Fruit fly (Drosophila melanogaster) whole organism, prepupa: ENCODE measurements around the gene sav.

Experiments
- Blimp-1 ChIP-seq: fragments of 200-800 bp; sonication (Bioruptor generic); optimal IDR thresholded peaks from 3 replicates; lab custom pipeline; 2017; ENCODE audit warnings: missing biosample characterization, missing genetic modification characterization, mild to moderate bottlenecking, moderate library complexity, missing genetic modification reagents
- CG10669 ChIP-seq: fragments of 200-800 bp; sonication (Bioruptor generic); optimal IDR thresholded peaks from 3 replicates; lab custom pipeline; 2018; ENCODE audit warnings: missing biosample characterization, mild to moderate bottlenecking, missing genetic modification characterization, moderate library complexity
- CG11294 ChIP-seq: fragments of 200-800 bp; sonication (Bioruptor generic); IDR thresholded peaks from 2 replicates; pipeline ENCODE4 v1.3.6; 2022; ENCODE audit warnings: missing biosample characterization, missing genetic modification characterization
- CG11762 ChIP-seq: fragments of 200-800 bp; sonication (Bioruptor generic); optimal IDR thresholded peaks from 3 replicates; lab custom pipeline; 2016; ENCODE audit warnings: missing biosample characterization, missing genetic modification characterization; ENCODE audit not compliant: insufficient read depth
- CG11902 ChIP-seq: fragments of 200-800 bp; sonication (Bioruptor generic); optimal IDR thresholded peaks from 3 replicates; lab custom pipeline; 2016; ENCODE audit warnings: missing biosample characterization, missing genetic modification characterization
- CG15336 ChIP-seq: fragments of 200-800 bp; sonication (Bioruptor generic); IDR thresholded peaks from 2 replicates; pipeline ENCODE4 v1.3.6; 2022; ENCODE audit warnings: missing biosample characterization, missing genetic modification characterization
- CG16779 ChIP-seq: fragments of 200-800 bp; sonication (Bioruptor generic); optimal IDR thresholded peaks from 3 replicates; lab custom pipeline; 2017; ENCODE audit warnings: missing biosample characterization, mild to moderate bottlenecking, missing genetic modification characterization
- CG3032 ChIP-seq: fragments of 200-800 bp; optimal IDR thresholded peaks from 2 replicates; lab custom pipeline; 2019; ENCODE audit warnings: missing biosample characterization, mild to moderate bottlenecking, missing genetic modification characterization, moderate library complexity
- CG31627 ChIP-seq: fragments of 200-800 bp; sonication (Bioruptor generic); optimal IDR thresholded peaks from 3 replicates; lab custom pipeline; 2016; ENCODE audit warnings: missing biosample characterization, missing genetic modification characterization
- CG34406 ChIP-seq: fragments of 200-800 bp; sonication (Bioruptor generic); optimal IDR thresholded peaks from 3 replicates; lab custom pipeline; 2016; ENCODE audit warnings: missing biosample characterization, missing genetic modification characterization
- CG3919 ChIP-seq: fragments of 200-800 bp; sonication (Bioruptor generic); optimal IDR thresholded peaks from 3 replicates; lab custom pipeline; 2016; ENCODE audit warnings: missing biosample characterization, missing genetic modification characterization
- CG4318 ChIP-seq: fragments of 200-800 bp; sonication (Bioruptor generic); optimal IDR thresholded peaks from 3 replicates; lab custom pipeline; 2017; ENCODE audit warnings: missing biosample characterization, mild to moderate bottlenecking, missing genetic modification characterization
- CG6163 ChIP-seq: fragments of 200-800 bp; sonication (Bioruptor generic); IDR thresholded peaks from 3 replicates; pipeline ENCODE4 v1.3.6; 2022; ENCODE audit warnings: missing biosample characterization, missing genetic modification characterization
- CG6276 ChIP-seq: fragments of 200-800 bp; sonication (Bioruptor generic); optimal IDR thresholded peaks from 2 replicates; lab custom pipeline; 2017; ENCODE audit warnings: missing biosample characterization, mild to moderate bottlenecking, missing genetic modification characterization
- CG6792 ChIP-seq: fragments of 200-800 bp; sonication (Bioruptor generic); optimal IDR thresholded peaks from 3 replicates; lab custom pipeline; 2016; ENCODE audit warnings: missing biosample characterization, missing genetic modification characterization
- CG7368 ChIP-seq: fragments of 200-800 bp; sonication (Bioruptor generic); optimal IDR thresholded peaks from 3 replicates; lab custom pipeline; 2016; ENCODE audit warnings: missing biosample characterization, missing genetic modification characterization
- CG8119 ChIP-seq: fragments of 200-800 bp; sonication (Bioruptor generic); IDR thresholded peaks from 3 replicates; pipeline ENCODE4 v1.3.6; 2022; ENCODE audit warnings: missing biosample characterization, missing genetic modification characterization
- CG8319 ChIP-seq: fragments of 200-800 bp; sonication (Bioruptor generic); optimal IDR thresholded peaks from 3 replicates; lab custom pipeline; 2016; ENCODE audit warnings: missing biosample characterization, missing genetic modification characterization
- CG8632 ChIP-seq: fragments of 200-800 bp; sonication (Bioruptor generic); optimal IDR thresholded peaks from 3 replicates; lab custom pipeline; 2016; ENCODE audit warnings: missing biosample characterization, missing genetic modification characterization
- CG9139 ChIP-seq: fragments of 200-800 bp; sonication (Bioruptor generic); optimal IDR thresholded peaks from 3 replicates; lab custom pipeline; 2017; ENCODE audit warnings: missing biosample characterization, mild to moderate bottlenecking, missing genetic modification characterization
- Ets96B ChIP-seq: fragments of 200-800 bp; optimal IDR thresholded peaks from 2 replicates; lab custom pipeline; 2019; ENCODE audit warnings: missing biosample characterization, mild to moderate bottlenecking, missing genetic modification characterization, moderate library complexity
- Gug ChIP-seq: fragments of 200-800 bp; sonication (Bioruptor generic); IDR thresholded peaks from 2 replicates; pipeline ENCODE4 v1.3.6; 2022; ENCODE audit warnings: missing biosample characterization, missing genetic modification characterization
- Hr38 ChIP-seq: sonication (Bioruptor generic); optimal IDR thresholded peaks from 2 replicates; lab custom pipeline; 2016; ENCODE audit warnings: missing biosample characterization, missing genetic modification characterization
- Hr39 ChIP-seq: fragments of 200-800 bp; sonication (Bioruptor generic); optimal IDR thresholded peaks from 2 replicates; lab custom pipeline; 2016; ENCODE audit warnings: missing biosample characterization, missing genetic modification characterization
- Hr4 ChIP-seq: fragments of 200-800 bp; sonication (Bioruptor generic); optimal IDR thresholded peaks from 3 replicates; lab custom pipeline; 2016; ENCODE audit warnings: missing biosample characterization, missing genetic modification characterization
- Lpt ChIP-seq: fragments of 200-800 bp; sonication (Bioruptor generic); optimal IDR thresholded peaks from 3 replicates; lab custom pipeline; 2016; ENCODE audit warnings: missing biosample characterization, missing genetic modification characterization
- Met ChIP-seq: fragments of 200-800 bp; sonication (Bioruptor generic); optimal IDR thresholded peaks from 3 replicates; lab custom pipeline; 2016; ENCODE audit warnings: missing biosample characterization, missing genetic modification characterization
- Sox14 ChIP-seq: fragments of 200-800 bp; sonication (Bioruptor generic); optimal IDR thresholded peaks from 3 replicates; lab custom pipeline; 2016; ENCODE audit warnings: missing biosample characterization, missing genetic modification characterization
- Sox15 ChIP-seq: fragments of 200-800 bp; sonication (Bioruptor generic); optimal IDR thresholded peaks from 3 replicates; lab custom pipeline; 2016; ENCODE audit warnings: missing biosample characterization, missing genetic modification characterization
- achi ChIP-seq: fragments of 200-800 bp; sonication (Bioruptor generic); optimal IDR thresholded peaks from 3 replicates; lab custom pipeline; 2016; ENCODE audit warnings: missing biosample characterization, missing genetic modification characterization
- acj6 ChIP-seq: fragments of 200-800 bp; sonication (Bioruptor generic); optimal IDR thresholded peaks from 3 replicates; lab custom pipeline; 2016; ENCODE audit warnings: missing biosample characterization, missing genetic modification characterization
- cyc ChIP-seq: fragments of 200-800 bp; sonication (Bioruptor generic); optimal IDR thresholded peaks from 3 replicates; lab custom pipeline; 2016; ENCODE audit warnings: missing biosample characterization, missing genetic modification characterization
- dac ChIP-seq: fragments of 200-800 bp; sonication (Bioruptor generic); optimal IDR thresholded peaks from 2 replicates; lab custom pipeline; 2017; ENCODE audit warnings: missing biosample characterization, mild to moderate bottlenecking, missing genetic modification characterization
- dsx ChIP-seq: fragments of 200-800 bp; optimal IDR thresholded peaks from 3 replicates; lab custom pipeline; 2019; ENCODE audit warnings: missing biosample characterization, mild to moderate bottlenecking, missing genetic modification characterization, moderate library complexity; ENCODE audit not compliant: poor library complexity, severe bottlenecking
- eg ChIP-seq: fragments of 200-800 bp; sonication (Bioruptor generic); IDR thresholded peaks from 3 replicates; pipeline ENCODE4 v1.3.6; 2022; ENCODE audit warnings: missing biosample characterization, missing genetic modification characterization
- fd59A ChIP-seq: fragments of 200-800 bp; sonication (Bioruptor generic); optimal IDR thresholded peaks from 2 replicates; lab custom pipeline; 2017; ENCODE audit warnings: missing biosample characterization, mild to moderate bottlenecking, missing genetic modification characterization, missing genetic modification reagents
- fd85E ChIP-seq: fragments of 200-800 bp; sonication (Bioruptor generic); optimal IDR thresholded peaks from 3 replicates; lab custom pipeline; 2016; ENCODE audit warnings: missing biosample characterization, missing genetic modification characterization
- fkh ChIP-seq: fragments of 200-800 bp; sonication (Bioruptor generic); optimal IDR thresholded peaks from 3 replicates; lab custom pipeline; 2017; ENCODE audit warnings: missing biosample characterization, mild to moderate bottlenecking, missing genetic modification characterization, moderate library complexity
- lz ChIP-seq: fragments of 200-800 bp; sonication (Bioruptor generic); optimal IDR thresholded peaks from 3 replicates; lab custom pipeline; 2016; ENCODE audit warnings: missing biosample characterization, missing genetic modification characterization
- net ChIP-seq: fragments of 200-800 bp; sonication (Bioruptor generic); optimal IDR thresholded peaks from 3 replicates; lab custom pipeline; 2016; ENCODE audit warnings: missing biosample characterization, missing genetic modification characterization
- spab ChIP-seq: fragments of 200-800 bp; sonication (Bioruptor generic); optimal IDR thresholded peaks from 2 replicates; lab custom pipeline; 2017; ENCODE audit warnings: missing biosample characterization, mild to moderate bottlenecking, missing genetic modification characterization, missing genetic modification reagents
- svp ChIP-seq: fragments of 200-800 bp; sonication (Bioruptor generic); peaks from one replicate; lab custom pipeline; 2016; ENCODE audit warnings: missing biosample characterization, missing genetic modification characterization
- vri ChIP-seq: fragments of 200-800 bp; sonication (Bioruptor generic); optimal IDR thresholded peaks from 3 replicates; lab custom pipeline; 2016; ENCODE audit warnings: missing biosample characterization, mild to moderate bottlenecking, missing genetic modification characterization

sav gene

dm6 chr3R:23053936-23054335, 7.2 kb downstream of the sav start, which contains the start of gene p53 (continued):
- no peak for TF ChIP-seq dsx (GFP tag; lab: Kevin White, UChicago)
- TF ChIP-seq fd85E (GFP tag; lab: Kevin White, UChicago), result peak; percentile 5
- TF ChIP-seq Lpt (GFP tag; lab: Kevin White, UChicago), result no peak
- TF ChIP-seq CG11762, result peak; percentile 16
- peak; percentile 64 for TF ChIP-seq CG6163 (GFP tag; lab: Robert Waterston, UW)
- TF ChIP-seq Blimp-1, result peak; percentile 18
- peak; percentile 70 for TF ChIP-seq svp

dm6 chr3R:23053135-23053730, 7.9 kb downstream of the sav start:
- TF ChIP-seq eg (GFP tag; lab: Robert Waterston, UW) (no peak), Sox14 (no peak), CG34406 (no peak), fd85E (GFP tag; lab: Kevin White, UChicago) (no peak), CG4318 (GFP tag; lab: Kevin White, UChicago) (no peak), CG9139 (no peak)

dm6 chr3R:23051639-23052125, 9.4 kb downstream of the sav start, which contains the start of gene Gr94a:
Gene Gr94a, plus strand, starts transcription at chr3R:23051689.
- TF ChIP-seq cyc (GFP tag; lab: Kevin White, UChicago), result no peak
- no peak for TF ChIP-seq CG3032
- TF ChIP-seq CG6792 (GFP tag; lab: Kevin White, UChicago), result no peak
- TF ChIP-seq CG11902 (GFP tag; lab: Kevin White, UChicago), result no peak
- no peak for TF ChIP-seq Sox15
- no peak for TF ChIP-seq Hr38
- no peak for TF ChIP-seq CG9139
- TF ChIP-seq CG8632, result no peak
- no peak for TF ChIP-seq fd59A (GFP tag; lab: Kevin White, UChicago)
- TF ChIP-seq CG4318 (GFP tag; lab: Kevin White, UChicago), result no peak
- no peak for TF ChIP-seq dac (GFP tag; lab: Kevin White, UChicago)
- no peak for TF ChIP-seq spab (GFP tag; lab: Kevin White, UChicago)
- TF ChIP-seq Ets96B (tag; lab: Kevin White, UChicago), result no peak
- no peak for TF ChIP-seq CG7368 (GFP tag; lab: Kevin White, UChicago)

- peak; percentile 89 for TF ChIP-seq achi
- TF ChIP-seq CG6276 (GFP tag; lab: Kevin White, UChicago), result peak; percentile 85
- peak; percentile 78 for TF ChIP-seq Lpt (GFP tag; lab: Kevin White, UChicago)
- TF ChIP-seq fd59A (GFP tag; lab: Kevin White, UChicago), result peak; percentile 73
- TF ChIP-seq CG8119 (GFP tag; lab: Robert Waterston, UW), result peak; percentile 92
- TF ChIP-seq CG34406, result peak; percentile 91
- TF ChIP-seq Blimp-1, result peak; percentile 72
- peak; percentile 88 for TF ChIP-seq lz (GFP tag; lab: Kevin White, UChicago)
- peak; percentile 67 for TF ChIP-seq fkh (GFP tag; lab: Kevin White, UChicago)
- peak; percentile 86 for TF ChIP-seq eg (GFP tag; lab: Robert Waterston, UW)
- TF ChIP-seq CG10669 (GFP tag; lab: Kevin White, UChicago), result peak; percentile 79
- TF ChIP-seq Hr39 (GFP tag; lab: Kevin White, UChicago), result peak; percentile 79
- TF ChIP-seq svp, result peak; percentile 96
- peak; percentile 36 for TF ChIP-seq CG16779 (tag; lab: Kevin White, UChicago)
- TF ChIP-seq CG3919, result peak; percentile 88
- peak; percentile 81 for TF ChIP-seq net (GFP tag; lab: Kevin White, UChicago)
- peak; percentile 78 for TF ChIP-seq spab (GFP tag; lab: Kevin White, UChicago)
- peak; percentile 67 for TF ChIP-seq CG8319 (GFP tag; lab: Kevin White, UChicago)
- TF ChIP-seq CG8632, result peak; percentile 85
- TF ChIP-seq Hr4 (GFP tag; lab: Kevin White, UChicago), result peak; percentile 91
- TF ChIP-seq CG7368 (GFP tag; lab: Kevin White, UChicago), result peak; percentile 74
- peak; percentile 85 for TF ChIP-seq CG31627 (GFP tag; lab: Kevin White, UChicago)
- TF ChIP-seq CG3032, result peak; percentile 87
- TF ChIP-seq Gug (GFP tag; lab: Robert Waterston, UW), result peak; percentile 77
- peak; percentile 91 for TF ChIP-seq Met (GFP tag; lab: Kevin White, UChicago)
- TF ChIP-seq CG6792 (GFP tag; lab: Kevin White, UChicago), result peak; percentile 88
- peak; percentile 91 for TF ChIP-seq CG15336 (GFP tag; lab: Robert Waterston, UW)
- TF ChIP-seq cyc (GFP tag; lab: Kevin White, UChicago), result peak; percentile 83
- TF ChIP-seq acj6 (GFP tag; lab: Kevin White, UChicago), result peak; percentile 85
- peak; percentile 60 for TF ChIP-seq CG11294
- TF ChIP-seq dac (GFP tag; lab: Kevin White, UChicago), result peak; percentile 72
- peak; percentile 79 for TF ChIP-seq CG11762
- TF ChIP-seq vri, result peak; percentile 63
Observed at dm6 chr3R:23048690-23049118, 12.4 kb downstream of the sav start.
